Fruit fly (Drosophila melanogaster) whole organism, embryonic: ENCODE measurements around the gene CG8149.

Experiments used
- Aef1 ChIP-seq: fragments of 200-800 bp; sonication (Bioruptor generic); IDR thresholded peaks from 3 replicates; pipeline ENCODE4 v1.3.6; 2022; ENCODE audit warnings: missing biosample characterization, missing genetic modification characterization
- Atf6 ChIP-seq: fragments of 200-800 bp; sonication (Bioruptor generic); IDR thresholded peaks from 2 replicates; pipeline ENCODE4 v1.3.6; 2022; ENCODE audit warnings: missing biosample characterization, missing genetic modification characterization
- B-H1 ChIP-seq: fragments of 200-800 bp; sonication (Bioruptor generic); IDR thresholded peaks from 3 replicates; pipeline ENCODE4 v1.3.6; 2022; ENCODE audit warnings: missing biosample characterization, missing genetic modification characterization
- CG10431 ChIP-seq: fragments of 200-800 bp; sonication (Bioruptor generic); optimal IDR thresholded peaks from 3 replicates; lab custom pipeline; 2018; ENCODE audit warnings: missing biosample characterization, mild to moderate bottlenecking, missing genetic modification characterization
- CG11398 ChIP-seq: fragments of 200-800 bp; sonication (Bioruptor generic); optimal IDR thresholded peaks from 2 replicates; lab custom pipeline; 2016; ENCODE audit warnings: missing biosample characterization, missing genetic modification characterization
- CG12104 ChIP-seq: fragments of 200-800 bp; sonication (Bioruptor generic); optimal IDR thresholded peaks from 3 replicates; lab custom pipeline; 2016; ENCODE audit warnings: missing biosample characterization, missing genetic modification characterization
- CG12391 ChIP-seq: fragments of 200-800 bp; sonication (Bioruptor generic); optimal IDR thresholded peaks from 3 replicates; lab custom pipeline; 2018; ENCODE audit warnings: missing biosample characterization, mild to moderate bottlenecking, missing genetic modification characterization, moderate library complexity
- CG12769 ChIP-seq: fragments of 200-800 bp; sonication (Bioruptor generic); optimal IDR thresholded peaks from 2 replicates; lab custom pipeline; 2019; ENCODE audit warnings: missing biosample characterization, mild to moderate bottlenecking, missing genetic modification characterization, moderate library complexity
- CG13123 ChIP-seq: fragments of 200-800 bp; sonication (Bioruptor generic); optimal IDR thresholded peaks from 2 replicates; lab custom pipeline; 2016; ENCODE audit warnings: missing biosample characterization, missing genetic modification characterization
- CG14014 ChIP-seq: fragments of 200-800 bp; sonication (Bioruptor generic); IDR thresholded peaks from 2 replicates; pipeline ENCODE4 v1.3.6; 2022; ENCODE audit warnings: missing biosample characterization, missing genetic modification characterization
- CG14860 ChIP-seq: fragments of 200-800 bp; sonication (Bioruptor generic); IDR thresholded peaks from 3 replicates; pipeline ENCODE4 v1.3.6; 2022; ENCODE audit warnings: missing biosample characterization, missing genetic modification characterization; ENCODE audit not compliant: partially characterized antibody
- CG16779 ChIP-seq: fragments of 200-800 bp; sonication (Bioruptor generic); IDR thresholded peaks from 2 replicates; pipeline ENCODE4 v1.3.6; 2022; ENCODE audit warnings: missing biosample characterization, missing genetic modification characterization
- CG17361 ChIP-seq: fragments of 200-800 bp; sonication (Bioruptor generic); IDR thresholded peaks from 3 replicates; pipeline ENCODE4 v1.3.6; 2022; ENCODE audit warnings: missing biosample characterization, missing genetic modification characterization
- CG17829 ChIP-seq: fragments of 200-800 bp; optimal IDR thresholded peaks from 2 replicates; lab custom pipeline; 2019; ENCODE audit warnings: missing biosample characterization, mild to moderate bottlenecking, missing genetic modification characterization, moderate library complexity
- CG17912 ChIP-seq: fragments of 200-800 bp; sonication (Bioruptor generic); optimal IDR thresholded peaks from 2 replicates; lab custom pipeline; 2018; ENCODE audit warnings: missing biosample characterization, mild to moderate bottlenecking, missing genetic modification characterization
- CG1832 ChIP-seq: fragments of 200-800 bp; sonication (Bioruptor generic); optimal IDR thresholded peaks from 2 replicates; lab custom pipeline; 2017; ENCODE audit warnings: missing biosample characterization, mild to moderate bottlenecking, missing genetic modification characterization, inconsistent platforms
- CG2120 ChIP-seq: fragments of 200-800 bp; sonication (Bioruptor generic); optimal IDR thresholded peaks from 3 replicates; lab custom pipeline; 2016; ENCODE audit warnings: missing biosample characterization, missing genetic modification characterization
- CG30431 ChIP-seq: fragments of 200-800 bp; sonication (Bioruptor generic); optimal IDR thresholded peaks from 2 replicates; lab custom pipeline; 2017; ENCODE audit warnings: missing biosample characterization, missing genetic modification characterization
- CG3065 ChIP-seq: fragments of 200-800 bp; sonication (Bioruptor generic); optimal IDR thresholded peaks from 2 replicates; lab custom pipeline; 2016; ENCODE audit warnings: missing biosample characterization, missing genetic modification characterization
- CG42726 ChIP-seq: fragments of 200-800 bp; sonication (Bioruptor generic); IDR thresholded peaks from 2 replicates; pipeline ENCODE4 v1.3.6; 2022; ENCODE audit warnings: missing biosample characterization, missing genetic modification characterization; ENCODE audit not compliant: partially characterized antibody
- CG8924 ChIP-seq: fragments of 200-800 bp; optimal IDR thresholded peaks from 3 replicates; lab custom pipeline; 2019; ENCODE audit warnings: missing biosample characterization, mild to moderate bottlenecking, missing genetic modification characterization, moderate library complexity
- Ets65A ChIP-seq: fragments of 200-800 bp; sonication (Bioruptor generic); peaks from one replicate; lab custom pipeline; 2016; ENCODE audit warnings: missing biosample characterization, missing genetic modification characterization
- H2.0 ChIP-seq: fragments of 200-800 bp; sonication (Bioruptor generic); IDR thresholded peaks from 2 replicates; pipeline ENCODE4 v1.3.6; 2022; ENCODE audit warnings: missing biosample characterization, missing genetic modification characterization
- HLH4C ChIP-seq: fragments of 200-800 bp; sonication (Bioruptor generic); IDR thresholded peaks from 3 replicates; pipeline ENCODE4 v1.3.6; 2022; ENCODE audit warnings: missing biosample characterization, missing genetic modification characterization; ENCODE audit not compliant: partially characterized antibody
- HLHmδ ChIP-seq: fragments of 200-800 bp; sonication (Bioruptor generic); optimal IDR thresholded peaks from 2 replicates; lab custom pipeline; 2018; ENCODE audit warnings: missing biosample characterization, mild to moderate bottlenecking, missing genetic modification characterization, moderate library complexity
- Hr3 ChIP-seq: fragments of 200-800 bp; sonication (Bioruptor generic); optimal IDR thresholded peaks from 3 replicates; lab custom pipeline; 2016; ENCODE audit warnings: missing biosample characterization, missing genetic modification characterization
- Hsf ChIP-seq: fragments of 200-800 bp; sonication (Bioruptor generic); optimal IDR thresholded peaks from 3 replicates; lab custom pipeline; 2016; ENCODE audit warnings: missing biosample characterization, missing genetic modification characterization
- MESR4 ChIP-seq: fragments of 200-800 bp; sonication (Bioruptor generic); optimal IDR thresholded peaks from 2 replicates; lab custom pipeline; 2018; ENCODE audit warnings: missing biosample characterization, mild to moderate bottlenecking, missing genetic modification characterization, moderate library complexity
- MTF-1 ChIP-seq: fragments of 200-800 bp; sonication (Bioruptor generic); optimal IDR thresholded peaks from 2 replicates; lab custom pipeline; 2018; ENCODE audit warnings: missing biosample characterization, mild to moderate bottlenecking, missing genetic modification characterization, borderline replicate concordance
- Max ChIP-seq: fragments of 200-800 bp; sonication (Bioruptor generic); optimal IDR thresholded peaks from 2 replicates; lab custom pipeline; 2016; ENCODE audit warnings: missing biosample characterization, mild to moderate bottlenecking, missing genetic modification characterization
- NC2α ChIP-seq: fragments of 200-800 bp; sonication (Bioruptor generic); optimal IDR thresholded peaks from 2 replicates; lab custom pipeline; 2016; ENCODE audit warnings: missing biosample characterization, missing genetic modification characterization
- NC2β ChIP-seq: fragments of 200-800 bp; sonication (Bioruptor generic); optimal IDR thresholded peaks from 2 replicates; lab custom pipeline; 2016; ENCODE audit warnings: missing biosample characterization, missing genetic modification characterization
- Nf-YA ChIP-seq: fragments of 200-800 bp; sonication (Bioruptor generic); IDR thresholded peaks from 2 replicates; pipeline ENCODE4 v1.3.6; 2022; ENCODE audit warnings: missing biosample characterization, missing genetic modification characterization
- NfI ChIP-seq: fragments of 200-800 bp; sonication (Bioruptor generic); optimal IDR thresholded peaks from 3 replicates; lab custom pipeline; 2018; ENCODE audit warnings: missing biosample characterization, mild to moderate bottlenecking, missing genetic modification characterization, moderate library complexity
- Opbp ChIP-seq: fragments of 200-800 bp; sonication (Bioruptor generic); IDR thresholded peaks from 3 replicates; pipeline ENCODE4 v1.3.6; 2022; ENCODE audit warnings: missing biosample characterization, missing genetic modification characterization; ENCODE audit not compliant: partially characterized antibody
- Side ChIP-seq: fragments of 200-800 bp; sonication (Bioruptor generic); optimal IDR thresholded peaks from 2 replicates; lab custom pipeline; 2016; ENCODE audit warnings: missing biosample characterization, missing genetic modification characterization
- Spps ChIP-seq: fragments of 200-800 bp; sonication (Bioruptor generic); optimal IDR thresholded peaks from 2 replicates; lab custom pipeline; 2018; ENCODE audit warnings: missing biosample characterization, mild to moderate bottlenecking, missing genetic modification characterization
- Sry-δ ChIP-seq: fragments of 200-800 bp; sonication (Bioruptor generic); optimal IDR thresholded peaks from 2 replicates; lab custom pipeline; 2016; ENCODE audit warnings: missing biosample characterization, missing genetic modification characterization
- ab ChIP-seq: fragments of 200-800 bp; sonication (Bioruptor generic); optimal IDR thresholded peaks from 2 replicates; lab custom pipeline; 2016; ENCODE audit warnings: missing biosample characterization, missing genetic modification characterization
- amos ChIP-seq: fragments of 200-800 bp; sonication (Bioruptor generic); IDR thresholded peaks from 2 replicates; pipeline ENCODE4 v1.3.6; 2022; ENCODE audit warnings: missing biosample characterization, missing genetic modification characterization; ENCODE audit not compliant: partially characterized antibody
- chinmo ChIP-seq: fragments of 200-800 bp; sonication (Bioruptor generic); IDR thresholded peaks from 4 replicates; pipeline ENCODE4 v1.3.6; 2022; ENCODE audit warnings: missing biosample characterization, missing genetic modification characterization; ENCODE audit not compliant: partially characterized antibody
- dan ChIP-seq: fragments of 200-800 bp; sonication (Bioruptor generic); IDR thresholded peaks from 2 replicates; pipeline ENCODE4 v1.3.6; 2022; ENCODE audit warnings: missing biosample characterization, missing genetic modification characterization
- dmrt11E ChIP-seq: fragments of 200-800 bp; sonication (Bioruptor generic); optimal IDR thresholded peaks from 3 replicates; lab custom pipeline; 2018; ENCODE audit warnings: missing biosample characterization, mild to moderate bottlenecking, missing genetic modification characterization, moderate library complexity
- exex ChIP-seq: fragments of 200-800 bp; sonication (Bioruptor generic); optimal IDR thresholded peaks from 4 replicates; lab custom pipeline; 2018; ENCODE audit warnings: missing biosample characterization, mild to moderate bottlenecking, missing genetic modification characterization, moderate library complexity
- fd102C ChIP-seq: fragments of 200-800 bp; sonication (Bioruptor generic); optimal IDR thresholded peaks from 2 replicates; lab custom pipeline; 2018; ENCODE audit warnings: missing biosample characterization, mild to moderate bottlenecking, missing genetic modification characterization, moderate library complexity
- fru ChIP-seq: fragments of >200 bp; optimal IDR thresholded peaks from 2 replicates; lab custom pipeline; 2017
- lab ChIP-seq: fragments of 200-800 bp; sonication (Bioruptor generic); optimal IDR thresholded peaks from 3 replicates; lab custom pipeline; 2017; ENCODE audit warnings: missing biosample characterization, missing genetic modification characterization, mild to moderate bottlenecking, moderate library complexity, missing genetic modification reagents
- pan ChIP-seq, 4 experiments: fragments of >200 bp in 3 of 4; fragments of 200-800 bp in 1 of 4; sonication (Bioruptor generic) in 1 of 4; optimal IDR thresholded peaks in 3 of 4; IDR thresholded peaks in 1 of 4; 2 replicates each; pipeline versions ENCODE4 v1.3.6 to Lab custom; 2017 to 2022; ENCODE audit warnings: missing biosample characterization in 2 of 4, missing genetic modification characterization in 2 of 4, mixed read lengths in 1 of 4
- wek ChIP-seq: fragments of 200-800 bp; sonication (Bioruptor generic); optimal IDR thresholded peaks from 3 replicates; lab custom pipeline; 2018; ENCODE audit warnings: missing biosample characterization, mild to moderate bottlenecking, missing genetic modification characterization, moderate library complexity
- zf30C ChIP-seq: fragments of 200-800 bp; sonication (Bioruptor generic); optimal IDR thresholded peaks from 3 replicates; lab custom pipeline; 2018; ENCODE audit warnings: missing biosample characterization, mild to moderate bottlenecking, missing genetic modification characterization

CG8149 gene

dm6 chr3R:9502416-9502763, 2.1 kb upstream of the CG8149 start, which contains the start of gene RhoL (continued):
- TF ChIP-seq NfI (GFP tag; lab: Kevin White, UChicago) (peak; percentile 3), Aef1 (GFP tag; lab: Robert Waterston, UW) (no peak), MESR4 (peak; percentile 5), CG12769 (tag; lab: Kevin White, UChicago) (no peak), Atf6 (GFP tag; lab: Robert Waterston, UW) (no peak), CG17829 (tag; lab: Kevin White, UChicago) (no peak), Hr3 (GFP tag; lab: Kevin White, UChicago) (no peak), dmrt11E (no peak), CG11398 (GFP tag; lab: Kevin White, UChicago) (no peak), CG42726 (GFP tag; lab: Robert Waterston, UW) (peak; percentile 57; the same call in 1 of the 2 replicates), fd102C (GFP tag; lab: Kevin White, UChicago) (no peak), Nf-YA (GFP tag; lab: Robert Waterston, UW) (0 out of 2 replicates have a peak, but pooled peaks have one; percentile 24), CG12391 (no peak), HLH4C (GFP tag; lab: Robert Waterston, UW) (peak; percentile 50; the same call in 1 of the 3 replicates), Spps (tag; lab: Kevin White, UChicago) (no peak), lab (GFP tag; lab: Kevin White, UChicago) (peak; percentile 60), exex (tag; lab: Kevin White, UChicago) (peak; percentile 53), CG14860 (GFP tag; lab: Robert Waterston, UW) (no peak), MTF-1 (GFP tag; lab: Kevin White, UChicago) (no peak), CG13123 (GFP tag; lab: Kevin White, UChicago) (no peak), B-H1 (no peak; the same call in 2 of the 3 replicates), Hsf (GFP tag; lab: Kevin White, UChicago) (no peak), H2.0 (GFP tag; lab: Robert Waterston, UW) (no peak), CG14014 (GFP tag; lab: Robert Waterston, UW) (peak; percentile 12; the same call in 1 of the 2 replicates), zf30C (no peak), NC2α (GFP tag; lab: Kevin White, UChicago) (no peak), CG10431 (GFP tag; lab: Kevin White, UChicago) (no peak), wek (GFP tag; lab: Kevin White, UChicago) (no peak), amos (GFP tag; lab: Robert Waterston, UW) (no peak; the same call in 1 of the 2 replicates), Ets65A (GFP tag; lab: Kevin White, UChicago) (no peak), NC2β (GFP tag; lab: Kevin White, UChicago) (no peak), dan (GFP tag; lab: Robert Waterston, UW) (no peak), Opbp (GFP tag; lab: Robert Waterston, UW) (peak; percentile 30; the same call in 1 of the 3 replicates), Sry-δ (GFP tag; lab: Kevin White, UChicago) (peak; percentile 0), CG17361 (no peak), ab (GFP tag; lab: Kevin White, UChicago) (no peak), CG2120 (GFP tag; lab: Kevin White, UChicago) (peak; percentile 12), CG16779 (GFP tag; lab: Robert Waterston, UW) (peak; percentile 49; the same call in 1 of the 2 replicates), HLHmδ (peak; percentile 90), Side (GFP tag; lab: Kevin White, UChicago) (peak; percentile 31), pan (optimal IDR thresholded peaks at IDR 0.05; lab: Kevin White, UChicago) (no peak), pan (GFP tag; optimal IDR thresholded peaks at IDR 0.05 in 1 of 2, IDR thresholded peaks at IDR 0.05 in 1 of 2) (peak in 1 of 2 experiments; percentile 14), CG1832 (GFP tag; lab: Kevin White, UChicago) (no peak), fru (lab: Kevin White, UChicago) (no peak), CG17912 (GFP tag; lab: Kevin White, UChicago) (peak; percentile 69), CG3065 (GFP tag; lab: Kevin White, UChicago) (no peak), Max (no peak), CG8924 (tag; lab: Kevin White, UChicago) (peak; percentile 20), chinmo (GFP tag; lab: Robert Waterston, UW) (peak; percentile 84; the same call in 2 of the 4 replicates), CG12104 (GFP tag; lab: Kevin White, UChicago) (no peak), CG30431 (GFP tag; lab: Kevin White, UChicago) (no peak)
